Worm (Caenorhabditis elegans) whole organism, L4 larva: ENCODE measurements around the gene vps-41.

Experiments used
- D1046.2 ChIP-seq: fragments of 200-800 bp; sonication (Bioruptor generic); IDR thresholded peaks from 2 replicates; pipeline ENCODE4 v1.3.6; 2022; ENCODE audit warnings: missing genetic modification characterization, missing compliant biosample characterization
- F26F4.8 ChIP-seq: fragments of 200-800 bp; sonication (Bioruptor generic); conservative IDR thresholded peaks from 2 replicates; pipeline ENCODE4 v1.3.6; 2022; ENCODE audit warnings: missing genetic modification characterization, missing compliant biosample characterization
- F37D6.2 ChIP-seq: sonication (generic microtip); optimal IDR thresholded peaks from 2 replicates; lab custom pipeline; 2016; ENCODE audit warnings: mild to moderate bottlenecking, missing genetic modification characterization, missing compliant biosample characterization
- T20F7.1 ChIP-seq: fragments of 200-800 bp; sonication (Bioruptor generic); optimal IDR thresholded peaks from 2 replicates; lab custom pipeline; 2018; ENCODE audit warnings: mild to moderate bottlenecking, missing genetic modification characterization, missing compliant biosample characterization
- Y105C5A.15 ChIP-seq: fragments of 200-800 bp; sonication (Bioruptor generic); IDR thresholded peaks from 2 replicates; pipeline ENCODE4 v1.3.6; 2022; ENCODE audit warnings: missing genetic modification characterization, missing compliant biosample characterization
- Y48G9A.11 ChIP-seq: fragments of 200-800 bp; sonication (Bioruptor generic); IDR thresholded peaks from 2 replicates; pipeline ENCODE4 v1.3.6; 2022; ENCODE audit warnings: missing genetic modification reagents, missing genetic modification characterization, missing compliant biosample characterization
- Y75B8A.6 ChIP-seq: fragments of 200-800 bp; sonication (Bioruptor generic); IDR thresholded peaks from 2 replicates; pipeline ENCODE4 v1.3.6; 2022; ENCODE audit warnings: missing genetic modification reagents, missing genetic modification characterization, missing compliant biosample characterization
- ZK337.2 ChIP-seq: fragments of 200-800 bp; sonication (Bioruptor generic); IDR thresholded peaks from 2 replicates; pipeline ENCODE4 v1.3.6; 2022; ENCODE audit warnings: missing genetic modification reagents, missing genetic modification characterization, missing compliant biosample characterization
- ZK546.5 ChIP-seq, 2 experiments: sonication (generic microtip); optimal IDR thresholded peaks; 2 replicates each; lab custom pipeline; 2017; ENCODE audit warnings: missing biosample characterization in 2 of 2, missing genetic modification characterization in 2 of 2
- aly-2 ChIP-seq: sonication (generic microtip); optimal IDR thresholded peaks from 2 replicates; lab custom pipeline; 2018; ENCODE audit warnings: missing biosample characterization, missing genetic modification characterization
- ama-1 ChIP-seq: fragments of 150-350 bp; optimal IDR thresholded peaks from 2 replicates; lab custom pipeline; 2014; ENCODE audit warnings: inconsistent platforms, mixed read lengths
- arid-1 ChIP-seq: fragments of 200-800 bp; sonication (Bioruptor generic); conservative IDR thresholded peaks from 2 replicates; pipeline ENCODE4 v1.3.6; 2022; ENCODE audit warnings: missing genetic modification reagents, missing genetic modification characterization, missing compliant biosample characterization
- ceh-28 ChIP-seq: fragments of 150-350 bp; optimal IDR thresholded peaks from 2 replicates; lab custom pipeline; 2014; ENCODE audit warnings: missing biosample characterization, missing genetic modification reagents, missing genetic modification characterization
- ceh-44 ChIP-seq: fragments of 200-800 bp; sonication (Bioruptor generic); IDR thresholded peaks from 2 replicates; pipeline ENCODE4 v1.3.6; 2022; ENCODE audit warnings: missing genetic modification reagents, missing genetic modification characterization, missing compliant biosample characterization
- ceh-62 ChIP-seq: sonication (generic microtip); optimal IDR thresholded peaks from 2 replicates; lab custom pipeline; 2017; ENCODE audit warnings: missing biosample characterization, missing genetic modification characterization
- ceh-82 ChIP-seq: sonication (generic microtip); optimal IDR thresholded peaks from 2 replicates; lab custom pipeline; 2017; ENCODE audit warnings: missing biosample characterization, missing genetic modification characterization
- ces-1 ChIP-seq: fragments of 150-350 bp; sonication (generic microtip); optimal IDR thresholded peaks from 4 replicates; lab custom pipeline; 2014; ENCODE audit warnings: missing biosample characterization, missing genetic modification reagents, missing genetic modification characterization
- ctbp-1 ChIP-seq: fragments of 200-800 bp; sonication (Bioruptor generic); IDR thresholded peaks from 2 replicates; pipeline ENCODE4 v1.3.6; 2022; ENCODE audit warnings: missing genetic modification reagents, missing genetic modification characterization, missing compliant biosample characterization
- daf-16 ChIP-seq, 3 experiments: sonication (generic microtip); optimal IDR thresholded peaks; 2 replicates each; lab custom pipeline; 2016 to 2017; ENCODE audit warnings: missing genetic modification characterization in 3 of 3, missing genetic modification reagents in 3 of 3, mild to moderate bottlenecking in 2 of 3, missing compliant biosample characterization in 2 of 3, missing biosample characterization in 1 of 3, moderate library complexity in 1 of 3
- daf-19 ChIP-seq: fragments of 200-800 bp; sonication (Bioruptor generic); conservative IDR thresholded peaks from 2 replicates; pipeline ENCODE4 v1.3.6; 2022; ENCODE audit warnings: missing genetic modification characterization, missing compliant biosample characterization
- daf-8 ChIP-seq: fragments of 200-800 bp; sonication (Bioruptor generic); IDR thresholded peaks from 2 replicates; pipeline ENCODE4 v1.3.6; 2022; ENCODE audit warnings: missing genetic modification characterization, missing compliant biosample characterization
- dmd-9 ChIP-seq: fragments of 200-800 bp; sonication (Bioruptor generic); IDR thresholded peaks from 2 replicates; pipeline ENCODE4 v1.3.6; 2022; ENCODE audit warnings: missing genetic modification reagents, missing genetic modification characterization, missing compliant biosample characterization
- dve-1 ChIP-seq: sonication (generic microtip); optimal IDR thresholded peaks from 2 replicates; lab custom pipeline; 2017; ENCODE audit warnings: antibody characterized with exemption, mild to moderate bottlenecking, missing genetic modification characterization, missing compliant biosample characterization; ENCODE audit not compliant: insufficient read depth
- egl-43 ChIP-seq: fragments of 200-800 bp; sonication (Bioruptor generic); IDR thresholded peaks from 2 replicates; pipeline ENCODE4 v1.3.6; 2022; ENCODE audit warnings: missing genetic modification reagents, missing genetic modification characterization, missing compliant biosample characterization
- fos-1 ChIP-seq: fragments of 150-350 bp; optimal IDR thresholded peaks from 2 replicates; lab custom pipeline; 2014; ENCODE audit warnings: missing biosample characterization, missing genetic modification characterization
- hif-1 ChIP-seq, 2 experiments: sonication (generic microtip); optimal IDR thresholded peaks; 2 replicates each; lab custom pipeline; 2016 to 2017; ENCODE audit warnings: missing compliant biosample characterization in 2 of 2, missing genetic modification characterization in 2 of 2, missing genetic modification reagents in 2 of 2, missing genotype in 2 of 2, mild to moderate bottlenecking in 1 of 2
- lim-7 ChIP-seq: fragments of 200-800 bp; sonication (Bioruptor generic); IDR thresholded peaks from 2 replicates; pipeline ENCODE4 v1.3.6; 2022; ENCODE audit warnings: missing genetic modification characterization, missing compliant biosample characterization
- lin-15B ChIP-seq: fragments of 150-350 bp; sonication (generic microtip); optimal IDR thresholded peaks from 3 replicates; lab custom pipeline; 2014; ENCODE audit warnings: missing biosample characterization, missing genetic modification characterization
- lin-29 ChIP-seq: fragments of 200-800 bp; sonication (Bioruptor generic); IDR thresholded peaks from 2 replicates; pipeline ENCODE4 v1.3.6; 2022; ENCODE audit warnings: missing genetic modification reagents, missing genetic modification characterization, missing compliant biosample characterization
- lin-38 ChIP-seq: fragments of 200-800 bp; sonication (Bioruptor generic); IDR thresholded peaks from 2 replicates; pipeline ENCODE4 v1.3.6; 2022; ENCODE audit warnings: missing genetic modification reagents, missing genetic modification characterization, missing compliant biosample characterization
- lin-39 ChIP-seq: fragments of 150-350 bp; optimal IDR thresholded peaks from 2 replicates; lab custom pipeline; 2014; ENCODE audit warnings: missing biosample characterization, missing genetic modification reagents, missing genetic modification characterization
- lsy-2 ChIP-seq, 2 experiments: fragments of 150-350 bp in 1 of 2; sonication (generic microtip) in 1 of 2; optimal IDR thresholded peaks; 2 replicates each; lab custom pipeline; 2014 to 2017; ENCODE audit warnings: missing biosample characterization in 2 of 2, missing genetic modification characterization in 2 of 2
- madf-5 ChIP-seq, 2 experiments: fragments of 200-800 bp; sonication (Bioruptor generic); IDR thresholded peaks; 2 replicates each; pipeline ENCODE4 v1.3.6; 2022; ENCODE audit warnings: missing compliant biosample characterization in 2 of 2, missing genetic modification characterization in 2 of 2
- madf-9 ChIP-seq: fragments of 200-800 bp; sonication (Bioruptor generic); conservative IDR thresholded peaks from 2 replicates; pipeline ENCODE4 v1.3.6; 2022; ENCODE audit warnings: missing genetic modification reagents, missing genetic modification characterization, missing compliant biosample characterization
- mdl-1 ChIP-seq, 2 experiments: fragments of 150-350 bp in 1 of 2; sonication (generic microtip) in 1 of 2; optimal IDR thresholded peaks; 2 replicates each; lab custom pipeline; 2014 to 2017; ENCODE audit warnings: missing biosample characterization in 2 of 2, missing genetic modification characterization in 2 of 2
- mdt-29 ChIP-seq: fragments of 200-800 bp; sonication (Bioruptor generic); IDR thresholded peaks from 2 replicates; pipeline ENCODE4 v1.3.6; 2022; ENCODE audit warnings: missing genetic modification reagents, missing genetic modification characterization, missing compliant biosample characterization
- mxl-3 ChIP-seq: fragments of 200-800 bp; sonication (Bioruptor generic); optimal IDR thresholded peaks from 2 replicates; lab custom pipeline; 2018; ENCODE audit warnings: mild to moderate bottlenecking, missing genetic modification characterization, missing compliant biosample characterization
- nhr-237 ChIP-seq: sonication (generic microtip); optimal IDR thresholded peaks from 2 replicates; lab custom pipeline; 2017; ENCODE audit warnings: missing biosample characterization, missing genetic modification characterization
- nhr-76 ChIP-seq: fragments of 150-350 bp; optimal IDR thresholded peaks from 2 replicates; lab custom pipeline; 2014; ENCODE audit warnings: missing biosample characterization, missing genetic modification characterization
- rbr-2 ChIP-seq: sonication (generic microtip); optimal IDR thresholded peaks from 2 replicates; lab custom pipeline; 2016; ENCODE audit warnings: missing genotype, missing genetic modification characterization, missing compliant biosample characterization
- set-16 ChIP-seq: fragments of 200-800 bp; sonication (Bioruptor generic); IDR thresholded peaks from 2 replicates; pipeline ENCODE4 v1.3.6; 2022; ENCODE audit warnings: missing genetic modification reagents, missing genetic modification characterization, missing compliant biosample characterization
- snpc-4 ChIP-seq: fragments of 150-350 bp; optimal IDR thresholded peaks from 2 replicates; lab custom pipeline; 2014; ENCODE audit warnings: missing biosample characterization, missing genetic modification characterization
- tag-97 ChIP-seq: fragments of 200-800 bp; sonication (Bioruptor generic); IDR thresholded peaks from 2 replicates; pipeline ENCODE4 v1.3.6; 2022; ENCODE audit warnings: missing genetic modification characterization, missing compliant biosample characterization
- tra-1 ChIP-seq: fragments of 200-800 bp; sonication (Bioruptor generic); IDR thresholded peaks from 2 replicates; pipeline ENCODE4 v1.3.6; 2022; ENCODE audit warnings: missing genetic modification reagents, missing genetic modification characterization, missing compliant biosample characterization
- unc-130 ChIP-seq: sonication (generic microtip); optimal IDR thresholded peaks from 2 replicates; lab custom pipeline; 2016; ENCODE audit warnings: missing genetic modification reagents, missing genetic modification characterization, missing compliant biosample characterization
- unc-62 ChIP-seq, 3 experiments: fragments of 150-350 bp in 1 of 3; sonication (generic microtip); optimal IDR thresholded peaks in 2 of 3; peaks in 1 of 3; 1 replicate in 1 of 3; 2 replicates in 2 of 3; lab custom pipeline; 2014 to 2017; ENCODE audit warnings: missing biosample characterization in 3 of 3, missing genetic modification characterization in 3 of 3, missing genetic modification reagents in 3 of 3, missing genotype in 1 of 3
- vab-7 ChIP-seq: fragments of 200-800 bp; sonication (Bioruptor generic); IDR thresholded peaks from 2 replicates; pipeline ENCODE4 v1.3.6; 2022; ENCODE audit warnings: missing genetic modification reagents, missing genetic modification characterization, missing compliant biosample characterization
- zfp-2 ChIP-seq: sonication (generic microtip); optimal IDR thresholded peaks from 2 replicates; lab custom pipeline; 2016; ENCODE audit warnings: mild to moderate bottlenecking, missing genetic modification characterization, missing compliant biosample characterization
- zfp-3 ChIP-seq: fragments of 200-800 bp; sonication (Bioruptor generic); conservative IDR thresholded peaks from 2 replicates; pipeline ENCODE4 v1.3.6; 2022; ENCODE audit warnings: missing genetic modification reagents, missing genetic modification characterization, missing compliant biosample characterization
- zip-2 ChIP-seq: fragments of 150-350 bp; optimal IDR thresholded peaks from 2 replicates; lab custom pipeline; 2014; ENCODE audit warnings: missing biosample characterization, missing genetic modification characterization
- ztf-11 ChIP-seq: fragments of 150-350 bp; optimal IDR thresholded peaks from 2 replicates; lab custom pipeline; 2014; ENCODE audit warnings: missing biosample characterization, missing genetic modification characterization

The vps-41 gene

DNA sequence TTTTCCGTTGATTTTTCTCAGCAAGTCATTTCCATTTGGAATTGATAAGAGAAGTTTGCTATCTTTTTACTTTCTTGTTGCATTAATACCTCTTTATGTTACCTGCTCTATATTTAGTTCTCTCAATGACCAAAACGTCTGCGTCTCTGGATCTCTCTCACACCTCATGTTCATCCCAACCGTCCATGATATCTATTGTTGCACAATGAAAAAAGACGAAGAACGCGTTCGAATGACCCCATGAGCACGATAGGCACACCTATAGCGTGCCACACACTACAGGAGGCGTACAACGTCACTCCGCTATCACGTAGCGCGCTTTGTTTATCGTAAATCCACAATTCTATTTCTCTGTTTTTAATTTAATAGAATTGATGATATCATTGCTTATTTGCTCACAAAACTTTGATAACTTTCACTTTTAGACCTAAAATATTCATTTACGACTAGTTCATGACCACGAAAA is 4.4 kb upstream of the vps-41 start, which contains the start of gene Y34B4A.2 (continued):
- TF ChIP-seq lsy-2 (tag; optimal IDR thresholded peaks at IDR 0.05; lab: Kevin White, UChicago) = no peak
- TF ChIP-seq daf-8 = no peak
- TF ChIP-seq dmd-9 = no peak
- no peak for TF ChIP-seq fos-1 (tag; lab: Kevin White, UChicago)
- TF ChIP-seq ceh-28 = no peak
- no peak for TF ChIP-seq ceh-82
- TF ChIP-seq zfp-3 (GFP tag; lab: Robert Waterston, UW) = no peak
- no peak for TF ChIP-seq madf-5 (GFP tag; IDR thresholded peaks at IDR 0.05; lab: Robert Waterston, UW)
- no peak for TF ChIP-seq ceh-44 (GFP tag; lab: Robert Waterston, UW)
- TF ChIP-seq F26F4.8 (GFP tag; lab: Robert Waterston, UW) = no peak
- TF ChIP-seq ctbp-1 (GFP tag; lab: Robert Waterston, UW) = 0 out of 2 replicates have a peak, but pooled peaks have one; percentile 20
- TF ChIP-seq Y75B8A.6 (GFP tag; lab: Robert Waterston, UW) = no peak
- TF ChIP-seq unc-130 = no peak
- no peak for TF ChIP-seq lin-15B (tag; lab: Kevin White, UChicago)
- TF ChIP-seq ZK337.2 (GFP tag; lab: Robert Waterston, UW) = no peak
- no peak for TF ChIP-seq nhr-76 (tag; lab: Kevin White, UChicago)
- peak; percentile 81 for TF ChIP-seq dve-1
- no peak for TF ChIP-seq mdt-29
- no peak for TF ChIP-seq lin-38 (GFP tag; lab: Robert Waterston, UW)
- TF ChIP-seq mxl-3 (GFP tag; lab: Kevin White, UChicago) = no peak
- no peak for TF ChIP-seq set-16 (GFP tag; lab: Robert Waterston, UW)
- TF ChIP-seq snpc-4 (tag; lab: Kevin White, UChicago) = no peak
- no peak for TF ChIP-seq rbr-2 (tag; lab: Kevin White, UChicago)
- TF ChIP-seq vab-7 (GFP tag; lab: Robert Waterston, UW) = no peak
- TF ChIP-seq D1046.2 (GFP tag; lab: Robert Waterston, UW) = no peak
- no peak for TF ChIP-seq lin-29 (GFP tag; lab: Robert Waterston, UW)
- no peak for TF ChIP-seq F37D6.2 (tag; lab: Kevin White, UChicago)
- no peak for TF ChIP-seq Y105C5A.15 (GFP tag; lab: Robert Waterston, UW)
- TF ChIP-seq hif-1 (tag; optimal IDR thresholded peaks at IDR 0.05; lab: Kevin White, UChicago) = no peak
- TF ChIP-seq unc-62 (GFP tag; optimal IDR thresholded peaks at IDR 0.05 in 1 of 2; lab: Kevin White, UChicago) = peak in 1 of 2 experiments; percentile 96
- no peak for TF ChIP-seq unc-62 (tag; optimal IDR thresholded peaks at IDR 0.05; lab: Kevin White, UChicago)
- TF ChIP-seq madf-9 (GFP tag; lab: Robert Waterston, UW) = no peak
- TF ChIP-seq ces-1 = no peak
- TF ChIP-seq arid-1 (GFP tag; lab: Robert Waterston, UW) = no peak
- TF ChIP-seq ama-1 (lab: Kevin White, UChicago) = no peak
- TF ChIP-seq lim-7 (GFP tag; lab: Robert Waterston, UW) = no peak
- no peak for TF ChIP-seq daf-19
- peak; percentile 96 for TF ChIP-seq T20F7.1
- TF ChIP-seq egl-43 (GFP tag; lab: Robert Waterston, UW) = no peak
- no peak for TF ChIP-seq zip-2 (tag; lab: Kevin White, UChicago)
- TF ChIP-seq ztf-11 (tag; lab: Kevin White, UChicago) = no peak
- TF ChIP-seq tra-1 = no peak
- TF ChIP-seq tag-97 = no peak
- TF ChIP-seq Y48G9A.11 (GFP tag; lab: Robert Waterston, UW) = no peak
- no peak for TF ChIP-seq nhr-237 (tag; lab: Kevin White, UChicago)
- TF ChIP-seq ceh-62 (tag; lab: Kevin White, UChicago) = no peak
- no peak for TF ChIP-seq daf-16 (GFP tag; optimal IDR thresholded peaks at IDR 0.05; lab: Kevin White, UChicago)
- TF ChIP-seq daf-16 (tag; optimal IDR thresholded peaks at IDR 0.05; lab: Kevin White, UChicago) = peak; percentile 86
- TF ChIP-seq ZK546.5 (tag; optimal IDR thresholded peaks at IDR 0.05; lab: Kevin White, UChicago) = no peak
- no peak for TF ChIP-seq lin-39 (tag; lab: Kevin White, UChicago)
- no peak for TF ChIP-seq mdl-1 (tag; optimal IDR thresholded peaks at IDR 0.05; lab: Kevin White, UChicago)
- no peak for TF ChIP-seq aly-2
- no peak for TF ChIP-seq zfp-2 (tag; lab: Kevin White, UChicago)
